Fruit fly (Drosophila melanogaster) whole organism, wandering third instar larva: ENCODE results near the gene CAH2.

Source experiments
- Abd-B ChIP-seq: fragments of >200 bp; optimal IDR thresholded peaks from 2 replicates; lab custom pipeline; 2017; ENCODE audit warnings: missing biosample characterization, missing genetic modification characterization
- CG32264 ChIP-seq: fragments of 200-800 bp; sonication (Bioruptor generic); optimal IDR thresholded peaks from 2 replicates; lab custom pipeline; 2016; ENCODE audit warnings: missing biosample characterization, missing genetic modification characterization
- CG9705 ChIP-seq: fragments of 200-800 bp; sonication (Bioruptor generic); optimal IDR thresholded peaks from 2 replicates; lab custom pipeline; 2018; ENCODE audit warnings: missing biosample characterization, mild to moderate bottlenecking, missing genetic modification characterization
- CrebA ChIP-seq: fragments of 200-800 bp; sonication (Bioruptor generic); optimal IDR thresholded peaks from 2 replicates; lab custom pipeline; 2016; ENCODE audit warnings: missing biosample characterization, mild to moderate bottlenecking, missing genetic modification characterization, borderline replicate concordance
- Dfd ChIP-seq: fragments of >200 bp; optimal IDR thresholded peaks from 2 replicates; lab custom pipeline; 2017; ENCODE audit warnings: missing biosample characterization, missing genetic modification characterization
- Dif ChIP-seq: fragments of 200-275, 200-300 bp; sonication (Bioruptor generic); optimal IDR thresholded peaks from 2 replicates; lab custom pipeline; 2018; ENCODE audit warnings: missing biosample characterization, missing genetic modification characterization; ENCODE audit not compliant: partially characterized antibody
- GATAd ChIP-seq: sonication (Bioruptor generic); optimal IDR thresholded peaks from 2 replicates; lab custom pipeline; 2016; ENCODE audit warnings: missing biosample characterization, missing genetic modification characterization
- HLH106 ChIP-seq: fragments of 200-800 bp; optimal IDR thresholded peaks from 3 replicates; lab custom pipeline; 2019; ENCODE audit warnings: missing biosample characterization, mild to moderate bottlenecking, missing genetic modification characterization, moderate library complexity
- Hnf4 ChIP-seq: fragments of 200-800 bp; sonication (Bioruptor generic); optimal IDR thresholded peaks from 2 replicates; lab custom pipeline; 2016; ENCODE audit warnings: missing biosample characterization, mild to moderate bottlenecking, missing genetic modification characterization
- Hr78 ChIP-seq: fragments of >200 bp; optimal IDR thresholded peaks from 2 replicates; lab custom pipeline; 2017; ENCODE audit warnings: missing biosample characterization, missing genetic modification characterization
- Hr83 ChIP-seq: fragments of 200-300 bp; sonication (Bioruptor generic); optimal IDR thresholded peaks from 2 replicates; lab custom pipeline; 2016; ENCODE audit warnings: missing biosample characterization, mild to moderate bottlenecking, missing genetic modification characterization, moderate library complexity; ENCODE audit not compliant: poor library complexity, severe bottlenecking
- Jra ChIP-seq: sonication (Bioruptor generic); optimal IDR thresholded peaks from 2 replicates; lab custom pipeline; 2016; ENCODE audit warnings: missing biosample characterization, missing genetic modification characterization
- Mio ChIP-seq: sonication (Bioruptor generic); optimal IDR thresholded peaks from 2 replicates; lab custom pipeline; 2016; ENCODE audit warnings: missing biosample characterization, missing genetic modification characterization
- Myc ChIP-seq: fragments of >200 bp; optimal IDR thresholded peaks from 2 replicates; lab custom pipeline; 2017
- N ChIP-seq: fragments of >200 bp; optimal IDR thresholded peaks from 2 replicates; lab custom pipeline; 2018; ENCODE audit warnings: missing biosample characterization, missing external identifiers, missing genetic modification characterization
- OdsH ChIP-seq: fragments of 200-800 bp; sonication (Bioruptor generic); optimal IDR thresholded peaks from 2 replicates; lab custom pipeline; 2016; ENCODE audit warnings: missing biosample characterization, mild to moderate bottlenecking, missing genetic modification characterization
- Rel ChIP-seq, 2 experiments: fragments of 200-800 bp; sonication (Bioruptor generic) in 1 of 2; optimal IDR thresholded peaks; 2 replicates in 1 of 2; 3 replicates in 1 of 2; lab custom pipeline; 2016 to 2019; ENCODE audit warnings: mild to moderate bottlenecking in 2 of 2, missing biosample characterization in 2 of 2, missing genetic modification characterization in 2 of 2, moderate library complexity in 1 of 2
- Sp1 ChIP-seq: fragments of 200-800 bp; sonication (Bioruptor generic); optimal IDR thresholded peaks from 3 replicates; lab custom pipeline; 2019; ENCODE audit warnings: missing biosample characterization, mild to moderate bottlenecking, missing genetic modification characterization, moderate library complexity
- Vsx2 ChIP-seq: fragments of 200-300, 225-300 bp; sonication (Bioruptor generic); optimal IDR thresholded peaks from 2 replicates; lab custom pipeline; 2018; ENCODE audit warnings: missing biosample characterization, missing genetic modification characterization; ENCODE audit not compliant: partially characterized antibody
- br ChIP-seq: fragments of 200-800 bp; sonication (Bioruptor generic); optimal IDR thresholded peaks from 2 replicates; lab custom pipeline; 2016; ENCODE audit warnings: missing biosample characterization, missing genetic modification characterization
- brk ChIP-seq: fragments of 200-800 bp; sonication (Bioruptor generic); optimal IDR thresholded peaks from 2 replicates; lab custom pipeline; 2016; ENCODE audit warnings: missing biosample characterization, mild to moderate bottlenecking, missing genetic modification characterization
- dl ChIP-seq, 2 experiments: fragments of 175-275, 200-275 bp in 1 of 2; fragments of 200-275 bp in 1 of 2; sonication (Bioruptor generic); optimal IDR thresholded peaks; lab custom pipeline; 2018; ENCODE audit warnings: mild to moderate bottlenecking in 2 of 2, missing biosample characterization in 2 of 2, missing genetic modification characterization in 2 of 2, moderate library complexity in 2 of 2; ENCODE audit not compliant: partially characterized antibody in 2 of 2, insufficient read depth in 1 of 2
- dmrt93B ChIP-seq: fragments of 200-800 bp; sonication (Bioruptor generic); optimal IDR thresholded peaks from 2 replicates; lab custom pipeline; 2018; ENCODE audit warnings: missing biosample characterization, mild to moderate bottlenecking, missing genetic modification characterization
- dsf ChIP-seq: sonication (Bioruptor generic); optimal IDR thresholded peaks from 2 replicates; lab custom pipeline; 2016; ENCODE audit warnings: missing biosample characterization, missing genetic modification characterization, borderline replicate concordance
- ey ChIP-seq: fragments of 200-800 bp; sonication (Bioruptor generic); optimal IDR thresholded peaks from 2 replicates; lab custom pipeline; 2016; ENCODE audit warnings: missing biosample characterization, missing genetic modification characterization
- foxo ChIP-seq, 2 experiments: fragments of 200-800 bp; sonication (Bioruptor generic); optimal IDR thresholded peaks; 2 replicates in 1 of 2; 3 replicates in 1 of 2; lab custom pipeline; 2016 to 2017; ENCODE audit warnings: missing biosample characterization in 2 of 2, missing genetic modification characterization in 2 of 2
- fru ChIP-seq: fragments of 200-800 bp; sonication (Bioruptor generic); optimal IDR thresholded peaks from 3 replicates; lab custom pipeline; 2016; ENCODE audit warnings: missing biosample characterization, mild to moderate bottlenecking, missing genetic modification characterization
- h ChIP-seq: fragments of 200-800 bp; sonication (Bioruptor generic); optimal IDR thresholded peaks from 3 replicates; lab custom pipeline; 2016; ENCODE audit warnings: missing biosample characterization, mild to moderate bottlenecking, missing genetic modification characterization
- jim ChIP-seq: fragments of 175-275, 200-325 bp; sonication (Bioruptor generic); optimal IDR thresholded peaks from 2 replicates; lab custom pipeline; 2016; ENCODE audit warnings: missing biosample characterization, mild to moderate bottlenecking, missing genetic modification characterization
- lola ChIP-seq: fragments of >200 bp; optimal IDR thresholded peaks from 2 replicates; lab custom pipeline; 2017; ENCODE audit warnings: missing biosample characterization, missing genetic modification characterization
- pan ChIP-seq: fragments of >200 bp; optimal IDR thresholded peaks from 2 replicates; lab custom pipeline; 2017
- psq ChIP-seq: fragments of 200-800 bp; sonication (Bioruptor generic); optimal IDR thresholded peaks from 3 replicates; lab custom pipeline; 2017; ENCODE audit warnings: missing biosample characterization, mild to moderate bottlenecking, missing genetic modification characterization, moderate library complexity
- rgr ChIP-seq: fragments of 200-800 bp; sonication (Bioruptor generic); optimal IDR thresholded peaks from 3 replicates; lab custom pipeline; 2016; ENCODE audit warnings: missing biosample characterization, mild to moderate bottlenecking, missing genetic modification characterization
- sage ChIP-seq: fragments of 200-800 bp; sonication (Bioruptor generic); optimal IDR thresholded peaks from 2 replicates; lab custom pipeline; 2016; ENCODE audit warnings: missing biosample characterization, mild to moderate bottlenecking, missing genetic modification characterization
- sv ChIP-seq: fragments of 200-800 bp; sonication (Bioruptor generic); optimal IDR thresholded peaks from 3 replicates; lab custom pipeline; 2016; ENCODE audit warnings: missing biosample characterization, missing genetic modification characterization
- tai ChIP-seq: sonication (Bioruptor generic); optimal IDR thresholded peaks from 2 replicates; lab custom pipeline; 2016; ENCODE audit warnings: missing biosample characterization, missing genetic modification characterization
- usp ChIP-seq: fragments of >200 bp; optimal IDR thresholded peaks from 2 replicates; lab custom pipeline; 2017; ENCODE audit warnings: missing biosample characterization, missing genetic modification characterization
- woc ChIP-seq: sonication (Bioruptor generic); optimal IDR thresholded peaks from 2 replicates; lab custom pipeline; 2016; ENCODE audit warnings: missing biosample characterization, mild to moderate bottlenecking, missing genetic modification characterization

Gene CAH2

dm6 chr3L:12136630-12137029 is 40.8 kb upstream of the CAH2 start, which contains the start of the genes CG5645 and Atg12 (continued):
- TF ChIP-seq usp (no peak), Mio (GFP tag; lab: Kevin White, UChicago) (no peak), dl (GFP tag; optimal IDR thresholded peaks at IDR 0.05; lab: Kevin White, UChicago; ENCODE audit: insufficient read depth in 1 of 2, partially characterized antibody in 2 of 2) (no peak), psq (GFP tag; lab: Kevin White, UChicago) (peak; percentile 48), jim (GFP tag; lab: Kevin White, UChicago) (no peak)

dm6 chr3L:12138113-12138899 is 39.1 kb upstream of the CAH2 start, which contains the start of the genes ND-SGDH and RhoGAP68F:
TSS of gene ND-SGDH (minus strand) at chr3L:12138584.
TSS of gene RhoGAP68F (plus strand) at chr3L:12138868.
- no peak for TF ChIP-seq Mio (GFP tag; lab: Kevin White, UChicago)
- TF ChIP-seq brk (GFP tag; lab: Kevin White, UChicago) = peak; percentile 59
- peak; percentile 57 to 86 for TF ChIP-seq foxo (GFP tag; optimal IDR thresholded peaks at IDR 0.05; lab: Kevin White, UChicago)
- TF ChIP-seq sv (GFP tag; lab: Kevin White, UChicago) = peak; percentile 61
- peak; percentile 62 for TF ChIP-seq Hr83 (GFP tag; lab: Kevin White, UChicago)
- TF ChIP-seq OdsH = peak; percentile 69
- peak; percentile 55 for TF ChIP-seq GATAd (GFP tag; lab: Kevin White, UChicago)
- TF ChIP-seq pan (lab: Kevin White, UChicago) = no peak
- no peak for TF ChIP-seq Abd-B (GFP tag; lab: Kevin White, UChicago)
- peak; percentile 54 for TF ChIP-seq dsf (GFP tag; lab: Kevin White, UChicago)
- peak; percentile 81 for TF ChIP-seq woc (GFP tag; lab: Kevin White, UChicago)
- TF ChIP-seq Dfd (GFP tag; lab: Kevin White, UChicago) = no peak
- no peak for TF ChIP-seq Rel (GFP tag; optimal IDR thresholded peaks at IDR 0.05; lab: Kevin White, UChicago)
- peak; percentile 35 for TF ChIP-seq Rel (tag; optimal IDR thresholded peaks at IDR 0.05; lab: Kevin White, UChicago)
- peak; percentile 77 for TF ChIP-seq CG9705 (GFP tag; lab: Kevin White, UChicago)
- peak; percentile 75 for TF ChIP-seq Hnf4 (GFP tag; lab: Kevin White, UChicago)
- TF ChIP-seq ey (GFP tag; lab: Kevin White, UChicago) = peak; percentile 69
- TF ChIP-seq sage (GFP tag; lab: Kevin White, UChicago) = no peak
- no peak for TF ChIP-seq N (GFP tag; lab: Kevin White, UChicago)
- TF ChIP-seq Vsx2 (GFP tag; lab: Kevin White, UChicago) = no peak
- peak; percentile 84 for TF ChIP-seq tai (GFP tag; lab: Kevin White, UChicago)
- TF ChIP-seq usp = no peak
- peak; percentile 75 for TF ChIP-seq br (GFP tag; lab: Kevin White, UChicago)
- TF ChIP-seq dmrt93B (GFP tag; lab: Kevin White, UChicago) = peak; percentile 80
- TF ChIP-seq Jra = peak; percentile 73
- TF ChIP-seq psq (GFP tag; lab: Kevin White, UChicago) = peak; percentile 65
- TF ChIP-seq rgr (GFP tag; lab: Kevin White, UChicago) = peak; percentile 74
- no peak for TF ChIP-seq Myc (lab: Kevin White, UChicago)
- TF ChIP-seq Sp1 (GFP tag; lab: Kevin White, UChicago) = peak; percentile 76
- TF ChIP-seq Hr78 (GFP tag; lab: Kevin White, UChicago) = no peak
- TF ChIP-seq dl (GFP tag; optimal IDR thresholded peaks at IDR 0.05; lab: Kevin White, UChicago; ENCODE audit: insufficient read depth in 1 of 2, partially characterized antibody in 2 of 2) = no peak
- TF ChIP-seq fru (GFP tag; lab: Kevin White, UChicago) = peak; percentile 79
- no peak for TF ChIP-seq jim (GFP tag; lab: Kevin White, UChicago)
- TF ChIP-seq HLH106 (tag; lab: Kevin White, UChicago) = peak; percentile 87
- TF ChIP-seq CG32264 (GFP tag; lab: Kevin White, UChicago) = peak; percentile 32
- no peak for TF ChIP-seq CrebA (GFP tag; lab: Kevin White, UChicago)
- TF ChIP-seq Dif (GFP tag; lab: Kevin White, UChicago) = no peak
- TF ChIP-seq lola (GFP tag; lab: Kevin White, UChicago) = no peak
- peak; percentile 84 for TF ChIP-seq h
